Worm (Caenorhabditis elegans): ENCODE results near the gene ced-10.

- TF ChIP-seq ceh-8 (GFP tag; optimal IDR thresholded peaks at IDR 0.05) (no peak), efl-3 (GFP tag; optimal IDR thresholded peaks at IDR 0.05) (no peak), lir-3 (tag; optimal IDR thresholded peaks at IDR 0.05; ENCODE audit: poor library complexity) (no peak), snu-23 (GFP tag; optimal IDR thresholded peaks at IDR 0.05) (no peak), fkh-10 (GFP tag; optimal IDR thresholded peaks at IDR 0.05) (no peak), nhr-77 (tag; optimal IDR thresholded peaks at IDR 0.05) (no peak), unc-62 (GFP tag; optimal IDR thresholded peaks at IDR 0.05) (no peak), sup-37 (GFP tag; optimal IDR thresholded peaks at IDR 0.05) (no peak)
These were observed 11.4 kb downstream of the ced-10 start, which contains the start of gene ceh-53 for ce11 chrIV:3497909-3498308.
